Worm (Caenorhabditis elegans) whole organism, L2 larva: Measurements from ENCODE around the gene sdc-2.

ENCODE experiments used
- F13H6.1 ChIP-seq: sonication (generic microtip); optimal IDR thresholded peaks from 2 replicates; lab custom pipeline; 2016; ENCODE audit warnings: missing genetic modification characterization, missing compliant biosample characterization
- Y55F3AM.14 ChIP-seq: fragments of 200-800 bp; sonication (Bioruptor generic); optimal IDR thresholded peaks from 2 replicates; lab custom pipeline; 2018; ENCODE audit warnings: mild to moderate bottlenecking, missing genetic modification characterization, missing compliant biosample characterization
- dmd-4 ChIP-seq: sonication (generic microtip); optimal IDR thresholded peaks from 2 replicates; lab custom pipeline; 2017; ENCODE audit warnings: missing biosample characterization, missing genetic modification characterization
- egl-27 ChIP-seq: sonication (generic microtip); optimal IDR thresholded peaks from 3 replicates; lab custom pipeline; 2017; ENCODE audit warnings: missing biosample characterization, missing genetic modification reagents, missing genetic modification characterization
- lsy-2 ChIP-seq, 2 experiments: fragments of 150-350 bp in 1 of 2; sonication (generic microtip) in 1 of 2; optimal IDR thresholded peaks; 2 replicates each; lab custom pipeline; 2014 to 2017; ENCODE audit warnings: missing biosample characterization in 2 of 2, missing genetic modification characterization in 2 of 2
- mdl-1 ChIP-seq, 2 experiments: fragments of 150-350 bp in 1 of 2; sonication (generic microtip) in 1 of 2; optimal IDR thresholded peaks; 2 replicates each; lab custom pipeline; 2017; ENCODE audit warnings: missing biosample characterization in 2 of 2, missing genetic modification characterization in 2 of 2
- nhr-10 ChIP-seq: sonication (generic microtip); optimal IDR thresholded peaks from 2 replicates; lab custom pipeline; 2017; ENCODE audit warnings: missing biosample characterization, missing genetic modification characterization
- nhr-23 ChIP-seq: fragments of 150-350 bp; optimal IDR thresholded peaks from 2 replicates; lab custom pipeline; 2014; ENCODE audit warnings: missing biosample characterization, missing genetic modification reagents, missing genetic modification characterization
- nhr-237 ChIP-seq: fragments of 150-350 bp; optimal IDR thresholded peaks from 2 replicates; lab custom pipeline; 2014; ENCODE audit warnings: missing biosample characterization, missing genetic modification characterization
- zag-1 ChIP-seq: fragments of 150-350 bp; optimal IDR thresholded peaks from 2 replicates; lab custom pipeline; 2014; ENCODE audit warnings: missing biosample characterization, missing genetic modification characterization
- ztf-11 ChIP-seq: sonication (generic microtip); optimal IDR thresholded peaks from 2 replicates; lab custom pipeline; 2017; ENCODE audit warnings: missing biosample characterization, missing genetic modification characterization
- ztf-4 ChIP-seq: fragments of 150-350 bp; optimal IDR thresholded peaks from 2 replicates; lab custom pipeline; 2014; ENCODE audit warnings: missing biosample characterization, missing genetic modification characterization

DNA sequence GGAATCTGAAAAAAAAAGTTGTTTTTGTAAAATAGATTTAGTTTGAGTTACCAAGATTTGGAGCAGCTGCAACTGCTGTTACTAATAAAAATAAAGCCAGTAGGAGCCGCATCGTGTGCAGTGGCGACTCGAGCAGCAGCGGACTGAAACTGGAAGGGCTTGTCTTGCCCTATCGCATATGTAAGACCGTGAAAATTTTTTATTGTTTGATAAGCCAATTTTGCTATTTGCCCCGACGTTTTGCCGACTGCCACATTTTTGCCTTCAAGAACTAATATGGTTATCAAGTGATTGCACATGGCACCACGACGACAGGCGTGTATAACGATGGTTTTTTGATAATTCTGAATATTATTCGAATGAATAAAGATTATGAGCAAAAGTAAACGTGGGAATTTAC, 22.8 kb upstream of the sdc-2 start, which contains the start of gene T25C12.3:
- no peak for TF ChIP-seq dmd-4 (tag; lab: Kevin White, UChicago)
- TF ChIP-seq ztf-4 (tag; lab: Kevin White, UChicago), result no peak
- no peak for TF ChIP-seq zag-1 (tag; lab: Kevin White, UChicago)
- TF ChIP-seq egl-27, result no peak
- no peak for TF ChIP-seq ztf-11
- TF ChIP-seq nhr-237 (tag; lab: Kevin White, UChicago), result no peak
- no peak for TF ChIP-seq nhr-10 (tag; lab: Kevin White, UChicago)
- no peak for TF ChIP-seq nhr-23 (tag; lab: Kevin White, UChicago)
- TF ChIP-seq lsy-2 (tag; optimal IDR thresholded peaks at IDR 0.05; lab: Kevin White, UChicago), result no peak
- no peak for TF ChIP-seq Y55F3AM.14 (GFP tag; lab: Kevin White, UChicago)
- TF ChIP-seq F13H6.1, result no peak
- no peak for TF ChIP-seq mdl-1 (tag; optimal IDR thresholded peaks at IDR 0.05; lab: Kevin White, UChicago)
